Worm (Caenorhabditis elegans) whole organism, L3 larva: ENCODE measurements around the gene dab-1.

ENCODE experiments used
- R02D3.7 ChIP-seq: fragments of 150-350 bp; optimal IDR thresholded peaks from 2 replicates; lab custom pipeline; 2014; ENCODE audit warnings: missing biosample characterization, missing genetic modification characterization
- ceh-82 ChIP-seq: fragments of 150-350 bp; optimal IDR thresholded peaks from 2 replicates; lab custom pipeline; 2014; ENCODE audit warnings: missing biosample characterization, missing genetic modification characterization
- egl-5 ChIP-seq: fragments of 150-350 bp; optimal IDR thresholded peaks from 2 replicates; lab custom pipeline; 2017; ENCODE audit warnings: missing biosample characterization, missing genetic modification reagents, missing genetic modification characterization, inconsistent platforms
- lin-15B ChIP-seq: fragments of 150-350 bp; optimal IDR thresholded peaks from 2 replicates; lab custom pipeline; 2014; ENCODE audit warnings: missing biosample characterization, missing genetic modification characterization
- nfya-1 ChIP-seq: sonication (generic microtip); optimal IDR thresholded peaks from 2 replicates; lab custom pipeline; 2017; ENCODE audit warnings: missing genetic modification characterization, mild to moderate bottlenecking, missing compliant biosample characterization, antibody characterized with exemption, moderate library complexity; ENCODE audit not compliant: insufficient read depth
- nhr-237 ChIP-seq: fragments of 150-350 bp; optimal IDR thresholded peaks from 2 replicates; lab custom pipeline; 2014; ENCODE audit warnings: missing biosample characterization, missing genetic modification characterization
- nhr-43 ChIP-seq: sonication (generic microtip); optimal IDR thresholded peaks from 2 replicates; lab custom pipeline; 2016; ENCODE audit warnings: mild to moderate bottlenecking, missing genetic modification characterization, missing compliant biosample characterization; ENCODE audit not compliant: poor library complexity, severe bottlenecking
- nhr-77 ChIP-seq: fragments of 150-350 bp; optimal IDR thresholded peaks from 2 replicates; lab custom pipeline; 2014; ENCODE audit warnings: missing biosample characterization, missing genetic modification characterization
- unc-39 ChIP-seq: sonication (generic microtip); optimal IDR thresholded peaks from 4 replicates; lab custom pipeline; 2017; ENCODE audit warnings: missing biosample characterization, missing genetic modification characterization
- ztf-11 ChIP-seq: fragments of 150-350 bp; optimal IDR thresholded peaks from 2 replicates; lab custom pipeline; 2014; ENCODE audit warnings: missing biosample characterization, missing genetic modification characterization

The dab-1 gene

DNA sequence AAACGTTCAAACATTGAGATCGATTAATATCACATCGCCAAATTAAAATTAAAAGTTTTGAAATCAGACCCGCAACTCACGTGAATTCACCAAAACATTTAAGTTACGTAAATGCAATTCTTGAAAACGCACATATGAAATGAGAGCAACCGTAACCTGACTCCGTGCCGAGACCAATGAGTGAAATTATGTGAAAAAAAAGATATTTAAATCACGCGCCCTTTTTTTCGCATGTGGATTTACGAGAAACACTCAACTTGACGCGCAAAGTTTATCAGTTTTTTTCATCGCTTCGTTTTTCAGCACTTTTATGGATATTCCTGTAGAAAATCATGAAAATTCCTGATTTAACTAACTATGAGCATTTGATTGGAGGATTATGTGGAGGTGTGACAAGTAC, 53.9 kb downstream of the dab-1 start, which contains the start of the genes gei-14 and slc-25A32:
Gene gei-14, minus strand, starts transcription at position 175 of the 400 bp plus-strand sequence.
Gene slc-25A32, plus strand, starts transcription at position 242 of the 400 bp plus-strand sequence.
- peak; percentile 67 for TF ChIP-seq lin-15B (tag; lab: Kevin White, UChicago)
- peak; percentile 50 for TF ChIP-seq egl-5
- no peak for TF ChIP-seq nhr-77 (tag; lab: Kevin White, UChicago)
- peak; percentile 56 for TF ChIP-seq nfya-1
- peak; percentile 94 for TF ChIP-seq R02D3.7
- no peak for TF ChIP-seq ceh-82 (tag; lab: Kevin White, UChicago)
- no peak for TF ChIP-seq unc-39 (tag; lab: Kevin White, UChicago)
- TF ChIP-seq ztf-11 (tag; lab: Kevin White, UChicago) = no peak

DNA sequence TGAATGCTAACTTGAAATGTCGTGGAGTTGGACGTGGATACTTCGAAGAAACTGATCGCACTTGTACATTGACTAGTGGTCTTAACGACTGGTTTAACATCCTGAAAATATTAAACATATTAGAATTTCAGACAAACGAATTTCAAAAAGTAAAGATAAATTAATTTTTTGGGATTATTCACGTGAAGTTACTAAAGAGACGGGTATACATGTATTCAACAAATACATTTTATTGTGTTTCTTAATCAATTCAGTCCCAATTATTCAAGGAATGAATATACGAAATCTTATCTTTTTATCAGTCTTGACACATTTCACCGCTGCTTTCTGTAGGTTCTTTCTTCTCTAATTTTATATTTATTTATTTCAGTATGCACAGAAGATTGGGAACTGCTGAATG, 56.2 kb downstream of the dab-1 start, which contains the start of the genes mrpl-10 and clec-142:
Gene mrpl-10, minus strand, starts transcription at position 101 of the 400 bp plus-strand sequence.
Gene clec-142, plus strand, starts transcription at position 264 of the 400 bp plus-strand sequence.
- TF ChIP-seq ceh-82 (tag; lab: Kevin White, UChicago) = no peak
- TF ChIP-seq nhr-237 (tag; lab: Kevin White, UChicago) = no peak
- TF ChIP-seq nhr-43 (tag; lab: Kevin White, UChicago) = no peak
